Fruit fly (Drosophila melanogaster) whole organism, embryonic: Measurements from ENCODE around the gene AP-1mu.

Experiments used
- ATbp ChIP-seq: fragments of 200-800 bp; sonication (Bioruptor generic); optimal IDR thresholded peaks from 2 replicates; lab custom pipeline; 2017; ENCODE audit warnings: missing biosample characterization, mild to moderate bottlenecking, missing genetic modification characterization, missing genetic modification reagents
- Antp ChIP-seq: fragments of 200-800 bp; sonication (Bioruptor generic); optimal IDR thresholded peaks from 3 replicates; lab custom pipeline; 2016; ENCODE audit warnings: missing biosample characterization, missing genetic modification characterization
- Atf-2 ChIP-seq: fragments of 200-800 bp; sonication (Bioruptor generic); optimal IDR thresholded peaks from 2 replicates; lab custom pipeline; 2016; ENCODE audit warnings: missing biosample characterization, missing genetic modification characterization
- Bteb2 ChIP-seq: fragments of 200-800 bp; sonication (Bioruptor generic); optimal IDR thresholded peaks from 2 replicates; lab custom pipeline; 2016; ENCODE audit warnings: missing biosample characterization, missing genetic modification characterization
- CG10462 ChIP-seq: fragments of 200-800 bp; sonication (Bioruptor generic); optimal IDR thresholded peaks from 2 replicates; lab custom pipeline; 2016; ENCODE audit warnings: missing biosample characterization, missing genetic modification characterization
- CG11398 ChIP-seq: fragments of 200-800 bp; sonication (Bioruptor generic); optimal IDR thresholded peaks from 2 replicates; lab custom pipeline; 2016; ENCODE audit warnings: missing biosample characterization, missing genetic modification characterization
- CG11560 ChIP-seq: fragments of 200-800 bp; sonication (Bioruptor generic); IDR thresholded peaks from 3 replicates; pipeline ENCODE4 v1.3.6; 2022; ENCODE audit warnings: missing biosample characterization, missing genetic modification characterization
- CG12104 ChIP-seq: fragments of 200-800 bp; sonication (Bioruptor generic); optimal IDR thresholded peaks from 3 replicates; lab custom pipeline; 2016; ENCODE audit warnings: missing biosample characterization, missing genetic modification characterization
- CG12299 ChIP-seq: fragments of 200-800 bp; sonication (Bioruptor generic); optimal IDR thresholded peaks from 2 replicates; lab custom pipeline; 2018; ENCODE audit warnings: missing biosample characterization, mild to moderate bottlenecking, missing genetic modification characterization
- CG12391 ChIP-seq: fragments of 200-800 bp; sonication (Bioruptor generic); optimal IDR thresholded peaks from 3 replicates; lab custom pipeline; 2018; ENCODE audit warnings: missing biosample characterization, mild to moderate bottlenecking, missing genetic modification characterization, moderate library complexity
- CG15479 ChIP-seq: fragments of 200-800 bp; sonication (Bioruptor generic); optimal IDR thresholded peaks from 3 replicates; lab custom pipeline; 2019; ENCODE audit warnings: missing biosample characterization, mild to moderate bottlenecking, missing genetic modification characterization, moderate library complexity
- CG15696 ChIP-seq: fragments of 200-800 bp; sonication (Bioruptor generic); optimal IDR thresholded peaks from 2 replicates; lab custom pipeline; 2019; ENCODE audit warnings: missing biosample characterization, mild to moderate bottlenecking, missing genetic modification characterization, moderate library complexity
- CG1647 ChIP-seq: fragments of 200-800 bp; sonication (Bioruptor generic); optimal IDR thresholded peaks from 3 replicates; lab custom pipeline; 2016; ENCODE audit warnings: missing biosample characterization, missing genetic modification characterization
- CG17612 ChIP-seq: fragments of 200-800 bp; sonication (Bioruptor generic); IDR thresholded peaks from 2 replicates; pipeline ENCODE4 v1.3.6; 2022; ENCODE audit warnings: missing biosample characterization, missing genetic modification characterization
- CG2116 ChIP-seq: fragments of 200-800 bp; sonication (Bioruptor generic); optimal IDR thresholded peaks from 3 replicates; lab custom pipeline; 2018; ENCODE audit warnings: missing biosample characterization, mild to moderate bottlenecking, missing genetic modification characterization
- CG2889 ChIP-seq: fragments of 200-800 bp; sonication (Bioruptor generic); IDR thresholded peaks from 3 replicates; pipeline ENCODE4 v1.3.6; 2022; ENCODE audit warnings: missing biosample characterization, missing genetic modification characterization
- CG4854 ChIP-seq: fragments of 200-800 bp; sonication (Bioruptor generic); optimal IDR thresholded peaks from 2 replicates; lab custom pipeline; 2016; ENCODE audit warnings: missing biosample characterization, missing genetic modification characterization, inconsistent platforms
- CG6765 ChIP-seq: fragments of 200-800 bp; sonication (Bioruptor generic); optimal IDR thresholded peaks from 3 replicates; lab custom pipeline; 2017; ENCODE audit warnings: missing biosample characterization, mild to moderate bottlenecking, missing genetic modification characterization
- CG8944 ChIP-seq: fragments of 200-800 bp; sonication (Bioruptor generic); optimal IDR thresholded peaks from 3 replicates; lab custom pipeline; 2016; ENCODE audit warnings: missing biosample characterization, missing genetic modification characterization
- CG9876 ChIP-seq: fragments of 200-800 bp; sonication (Bioruptor generic); optimal IDR thresholded peaks from 2 replicates; lab custom pipeline; 2016; ENCODE audit warnings: missing biosample characterization, missing genetic modification characterization
- CoRest ChIP-seq: fragments of 200-800 bp; sonication (Bioruptor generic); optimal IDR thresholded peaks from 3 replicates; lab custom pipeline; 2018; ENCODE audit warnings: missing biosample characterization, mild to moderate bottlenecking, missing genetic modification characterization, moderate library complexity
- CrebB ChIP-seq: fragments of 200-800 bp; sonication (Bioruptor generic); optimal IDR thresholded peaks from 3 replicates; lab custom pipeline; 2018; ENCODE audit warnings: missing biosample characterization, mild to moderate bottlenecking, missing genetic modification characterization
- Dip2 ChIP-seq: fragments of 200-800 bp; sonication (Bioruptor generic); IDR thresholded peaks from 2 replicates; pipeline ENCODE4 v1.3.6; 2022; ENCODE audit warnings: missing biosample characterization, missing genetic modification characterization
- Dref ChIP-seq: fragments of 200-800 bp; sonication (Bioruptor generic); IDR thresholded peaks from 2 replicates; pipeline ENCODE4 v1.3.6; 2022; ENCODE audit warnings: missing biosample characterization, missing genetic modification characterization
- Ets97D ChIP-seq: fragments of 200-800 bp; sonication (Bioruptor generic); optimal IDR thresholded peaks from 3 replicates; lab custom pipeline; 2016; ENCODE audit warnings: missing biosample characterization, missing genetic modification characterization
- Hr51 ChIP-seq, 2 experiments: fragments of 200-800 bp; sonication (Bioruptor generic); optimal IDR thresholded peaks; 2 replicates in 1 of 2; 3 replicates in 1 of 2; lab custom pipeline; 2016 to 2018; ENCODE audit warnings: missing biosample characterization in 2 of 2, missing genetic modification characterization in 2 of 2, mild to moderate bottlenecking in 1 of 2, moderate library complexity in 1 of 2
- MESR4 ChIP-seq: fragments of 200-800 bp; sonication (Bioruptor generic); optimal IDR thresholded peaks from 2 replicates; lab custom pipeline; 2018; ENCODE audit warnings: missing biosample characterization, mild to moderate bottlenecking, missing genetic modification characterization, moderate library complexity
- Neu2 ChIP-seq: fragments of 200-800 bp; sonication (Bioruptor generic); optimal IDR thresholded peaks from 3 replicates; lab custom pipeline; 2016; ENCODE audit warnings: missing biosample characterization, missing genetic modification characterization, borderline replicate concordance
- Nf-YB ChIP-seq: fragments of 200-800 bp; sonication (Bioruptor generic); optimal IDR thresholded peaks from 3 replicates; lab custom pipeline; 2019; ENCODE audit warnings: missing biosample characterization, mild to moderate bottlenecking, missing genetic modification characterization, moderate library complexity
- Sry-δ ChIP-seq: fragments of 200-800 bp; sonication (Bioruptor generic); optimal IDR thresholded peaks from 2 replicates; lab custom pipeline; 2016; ENCODE audit warnings: missing biosample characterization, missing genetic modification characterization
- Xbp1 ChIP-seq: fragments of 200-800 bp; sonication (Bioruptor generic); optimal IDR thresholded peaks from 3 replicates; lab custom pipeline; 2016; ENCODE audit warnings: missing biosample characterization, mild to moderate bottlenecking, missing genetic modification characterization
- al ChIP-seq: fragments of 200-800 bp; sonication (Bioruptor generic); IDR thresholded peaks from 2 replicates; pipeline ENCODE4 v1.3.6; 2022; ENCODE audit warnings: missing biosample characterization, missing genetic modification characterization
- croc ChIP-seq: fragments of 200-800 bp; sonication (Bioruptor generic); conservative IDR thresholded peaks from 3 replicates; pipeline ENCODE4 v1.3.6; 2022; ENCODE audit warnings: missing biosample characterization, missing genetic modification characterization
- en ChIP-seq: fragments of 200-800 bp; sonication (Bioruptor generic); optimal IDR thresholded peaks from 2 replicates; lab custom pipeline; 2016; ENCODE audit warnings: missing biosample characterization, missing genetic modification characterization
- ewg ChIP-seq: fragments of 200-800 bp; sonication (Bioruptor generic); optimal IDR thresholded peaks from 3 replicates; lab custom pipeline; 2017; ENCODE audit warnings: mild to moderate bottlenecking, missing biosample characterization, missing genetic modification reagents, missing genetic modification characterization
- gsb ChIP-seq: fragments of 200-800 bp; sonication (Bioruptor generic); IDR thresholded peaks from 2 replicates; pipeline ENCODE4 v1.3.6; 2022; ENCODE audit warnings: missing biosample characterization, missing genetic modification characterization
- ham ChIP-seq: fragments of 200-800 bp; sonication (Bioruptor generic); IDR thresholded peaks from 2 replicates; pipeline ENCODE4 v1.3.6; 2022; ENCODE audit warnings: missing biosample characterization, missing genetic modification characterization
- hbn ChIP-seq: fragments of 200-800 bp; sonication (Bioruptor generic); IDR thresholded peaks from 2 replicates; pipeline ENCODE4 v1.3.6; 2022; ENCODE audit warnings: missing biosample characterization, missing genetic modification characterization; ENCODE audit not compliant: partially characterized antibody
- jing ChIP-seq: fragments of 200-800 bp; sonication (Bioruptor generic); optimal IDR thresholded peaks from 2 replicates; lab custom pipeline; 2018; ENCODE audit warnings: missing biosample characterization, mild to moderate bottlenecking, missing genetic modification characterization
- maf-S ChIP-seq: fragments of 200-800 bp; sonication (Bioruptor generic); optimal IDR thresholded peaks from 2 replicates; lab custom pipeline; 2016; ENCODE audit warnings: missing biosample characterization, missing genetic modification characterization
- nau ChIP-seq: fragments of 200-800 bp; sonication (Bioruptor generic); optimal IDR thresholded peaks from 3 replicates; lab custom pipeline; 2017; ENCODE audit warnings: missing biosample characterization, mild to moderate bottlenecking, missing genetic modification characterization, missing genetic modification reagents
- nerfin-1 ChIP-seq: fragments of 200-800 bp; sonication (Bioruptor generic); optimal IDR thresholded peaks from 3 replicates; lab custom pipeline; 2019; ENCODE audit warnings: missing biosample characterization, mild to moderate bottlenecking, missing genetic modification characterization, moderate library complexity
- oc ChIP-seq: fragments of 200-800 bp; sonication (Bioruptor generic); optimal IDR thresholded peaks from 2 replicates; lab custom pipeline; 2018; ENCODE audit warnings: missing biosample characterization, mild to moderate bottlenecking, missing genetic modification characterization, moderate library complexity
- pan ChIP-seq, 4 experiments: fragments of >200 bp in 3 of 4; fragments of 200-800 bp in 1 of 4; sonication (Bioruptor generic) in 1 of 4; optimal IDR thresholded peaks in 3 of 4; IDR thresholded peaks in 1 of 4; 2 replicates each; pipeline versions ENCODE4 v1.3.6 to Lab custom; 2017 to 2022; ENCODE audit warnings: missing biosample characterization in 2 of 4, missing genetic modification characterization in 2 of 4, mixed read lengths in 1 of 4
- pb ChIP-seq: fragments of 200-800 bp; sonication (Bioruptor generic); optimal IDR thresholded peaks from 3 replicates; lab custom pipeline; 2016; ENCODE audit warnings: missing biosample characterization, missing genetic modification characterization
- peb ChIP-seq: fragments of 200-800 bp; sonication (Bioruptor generic); IDR thresholded peaks from 2 replicates; pipeline ENCODE4 v1.3.6; 2022; ENCODE audit warnings: missing biosample characterization, missing genetic modification characterization
- sc ChIP-seq, 3 experiments: fragments of >200 bp in 2 of 3; fragments of 200-800 bp in 1 of 3; sonication (Bioruptor generic) in 1 of 3; optimal IDR thresholded peaks; 2 replicates in 2 of 3; 3 replicates in 1 of 3; lab custom pipeline; 2017; ENCODE audit warnings: mild to moderate bottlenecking in 1 of 3, missing biosample characterization in 1 of 3, missing genetic modification characterization in 1 of 3, missing genetic modification reagents in 1 of 3
- sna ChIP-seq: fragments of 200-800 bp; sonication (Bioruptor generic); IDR thresholded peaks from 2 replicates; pipeline ENCODE4 v1.3.6; 2022; ENCODE audit warnings: missing biosample characterization, missing genetic modification characterization; ENCODE audit not compliant: partially characterized antibody
- vfl ChIP-seq: fragments of 200-800 bp; sonication (Bioruptor generic); optimal IDR thresholded peaks from 2 replicates; lab custom pipeline; 2016; ENCODE audit warnings: missing biosample characterization, missing genetic modification characterization
- zf30C ChIP-seq: fragments of 200-800 bp; sonication (Bioruptor generic); optimal IDR thresholded peaks from 3 replicates; lab custom pipeline; 2018; ENCODE audit warnings: missing biosample characterization, mild to moderate bottlenecking, missing genetic modification characterization

The AP-1mu gene

dm6 chr3R:9598099-9598498, 38.8 kb upstream of the AP-1mu start (continued):
- TF ChIP-seq Dip2 (GFP tag; lab: Robert Waterston, UW), result no peak
- TF ChIP-seq vfl (GFP tag; lab: Kevin White, UChicago), result no peak
- TF ChIP-seq CG8944 (GFP tag; lab: Kevin White, UChicago), result peak; percentile 51
- peak; percentile 58 for TF ChIP-seq Antp (GFP tag; lab: Kevin White, UChicago)
- no peak for TF ChIP-seq CG17612 (GFP tag; lab: Robert Waterston, UW)
- TF ChIP-seq CG12299, result no peak
- no peak for TF ChIP-seq hbn (GFP tag; lab: Robert Waterston, UW)
- no peak for TF ChIP-seq CG11560
- TF ChIP-seq CG2889 (GFP tag; lab: Robert Waterston, UW), result no peak
- TF ChIP-seq CG12104, result no peak
- TF ChIP-seq jing (GFP tag; lab: Kevin White, UChicago), result peak; percentile 54
- TF ChIP-seq CG15479 (GFP tag; lab: Kevin White, UChicago), result no peak
- peak; percentile 12 for TF ChIP-seq CG15696
- peak; percentile 14 to 59 for TF ChIP-seq Hr51 (GFP tag; optimal IDR thresholded peaks at IDR 0.05; lab: Kevin White, UChicago)
- peak; percentile 48 for TF ChIP-seq ewg (GFP tag; lab: Kevin White, UChicago)
- no peak for TF ChIP-seq Neu2 (GFP tag; lab: Kevin White, UChicago)
- no peak for TF ChIP-seq Dref
- TF ChIP-seq maf-S (GFP tag; lab: Kevin White, UChicago), result peak; percentile 9
- TF ChIP-seq peb, result no peak
- no peak for TF ChIP-seq CG1647 (GFP tag; lab: Kevin White, UChicago)
- TF ChIP-seq al, result no peak
- TF ChIP-seq CG2116 (GFP tag; lab: Kevin White, UChicago), result no peak
- TF ChIP-seq CG12391 (tag; lab: Kevin White, UChicago), result peak; percentile 52
- TF ChIP-seq CrebB (tag; lab: Kevin White, UChicago), result no peak
- peak; percentile 53 for TF ChIP-seq Atf-2 (GFP tag; lab: Kevin White, UChicago)
- no peak for TF ChIP-seq croc (GFP tag; lab: Robert Waterston, UW)
- TF ChIP-seq nerfin-1 (tag; lab: Kevin White, UChicago), result peak; percentile 50
- TF ChIP-seq ATbp (GFP tag; lab: Kevin White, UChicago), result peak; percentile 46
- no peak for TF ChIP-seq pb
- no peak for TF ChIP-seq CG6765 (GFP tag; lab: Kevin White, UChicago)
- no peak for TF ChIP-seq sc (optimal IDR thresholded peaks at IDR 0.05; lab: Kevin White, UChicago)
- TF ChIP-seq sc (GFP tag; optimal IDR thresholded peaks at IDR 0.05; lab: Kevin White, UChicago), result peak; percentile 38
- no peak for TF ChIP-seq pan (optimal IDR thresholded peaks at IDR 0.05; lab: Kevin White, UChicago)
- no peak for TF ChIP-seq pan (GFP tag; optimal IDR thresholded peaks at IDR 0.05 in 1 of 2, IDR thresholded peaks at IDR 0.05 in 1 of 2)
- TF ChIP-seq nau (GFP tag; lab: Kevin White, UChicago), result peak; percentile 19
- no peak for TF ChIP-seq Ets97D (GFP tag; lab: Kevin White, UChicago)
- no peak for TF ChIP-seq CG11398 (GFP tag; lab: Kevin White, UChicago)
- peak; percentile 54 for TF ChIP-seq CoRest (tag; lab: Kevin White, UChicago)
- no peak for TF ChIP-seq Bteb2
- peak; percentile 25 for TF ChIP-seq Sry-δ (GFP tag; lab: Kevin White, UChicago)
- peak; percentile 44 for TF ChIP-seq oc
- TF ChIP-seq MESR4, result no peak
- TF ChIP-seq sna, result no peak
- TF ChIP-seq CG4854 (GFP tag; lab: Kevin White, UChicago), result no peak
- TF ChIP-seq gsb (GFP tag; lab: Robert Waterston, UW), result no peak
- no peak for TF ChIP-seq CG9876 (GFP tag; lab: Kevin White, UChicago)
- TF ChIP-seq Nf-YB (GFP tag; lab: Kevin White, UChicago), result no peak
- TF ChIP-seq en (GFP tag; lab: Kevin White, UChicago), result no peak
- peak; percentile 41 for TF ChIP-seq zf30C (GFP tag; lab: Kevin White, UChicago)
- peak; percentile 46 for TF ChIP-seq CG10462 (GFP tag; lab: Kevin White, UChicago)
- TF ChIP-seq Xbp1 (GFP tag; lab: Kevin White, UChicago), result peak; percentile 64
- TF ChIP-seq ham (GFP tag; lab: Robert Waterston, UW), result no peak
